Worm (Caenorhabditis elegans): Measurements from ENCODE around the gene str-229.

Gene str-229

ce11 chrV:3870359-3870758, 32.0 kb downstream of the str-229 start (continued):
- TF ChIP-seq C04F5.9 (tag; optimal IDR thresholded peaks at IDR 0.05) (no peak), vab-15 (tag; optimal IDR thresholded peaks at IDR 0.05) (no peak), nhr-71 (tag; optimal IDR thresholded peaks at IDR 0.05) (peak; percentile 91), skn-1 (tag; optimal IDR thresholded peaks at IDR 0.05) (no peak), mef-2 (tag; optimal IDR thresholded peaks at IDR 0.05) (peak; percentile 48), aha-1 (tag; optimal IDR thresholded peaks at IDR 0.05) (no peak), nhr-12 (tag; optimal IDR thresholded peaks at IDR 0.05) (no peak), sox-4 (tag; optimal IDR thresholded peaks at IDR 0.05) (peak; percentile 89), swsn-7 (tag; optimal IDR thresholded peaks at IDR 0.05) (peak; percentile 63), nhr-76 (tag; optimal IDR thresholded peaks at IDR 0.05) (no peak), elt-2 (tag; optimal IDR thresholded peaks at IDR 0.05) (no peak), pag-3 (tag; optimal IDR thresholded peaks at IDR 0.05; ENCODE audit: borderline replicate concordance, insufficient read depth) (no peak), unc-86 (tag; optimal IDR thresholded peaks at IDR 0.05) (no peak), tbx-2 (tag; optimal IDR thresholded peaks at IDR 0.05) (no peak), ceh-82 (tag; optimal IDR thresholded peaks at IDR 0.05) (no peak), zip-4 (GFP tag; optimal IDR thresholded peaks at IDR 0.05) (no peak), lin-14 (GFP tag; optimal IDR thresholded peaks at IDR 0.05) (peak; percentile 37), ceh-8 (GFP tag; optimal IDR thresholded peaks at IDR 0.05) (peak; percentile 10), C34B4.2 (tag; optimal IDR thresholded peaks at IDR 0.05) (no peak), nhr-20 (tag; optimal IDR thresholded peaks at IDR 0.05) (peak; percentile 62), hlh-4 (tag; optimal IDR thresholded peaks at IDR 0.05) (peak; percentile 65), nhr-11 (tag; optimal IDR thresholded peaks at IDR 0.05) (peak; percentile 76), snu-23 (GFP tag; optimal IDR thresholded peaks at IDR 0.05) (no peak), mep-1 (tag; optimal IDR thresholded peaks at IDR 0.05) (peak; percentile 8), nhr-90 (tag; optimal IDR thresholded peaks at IDR 0.05; ENCODE audit: poor library complexity) (no peak), nhr-85 (tag) (no peak), ztf-11 (tag; optimal IDR thresholded peaks at IDR 0.05) (no peak)

- TF ChIP-seq elt-3 (tag; optimal IDR thresholded peaks at IDR 0.05) (no peak), zip-4 (GFP tag; optimal IDR thresholded peaks at IDR 0.05) (no peak), fkh-8 (tag; optimal IDR thresholded peaks at IDR 0.05) (peak; percentile 47), hpl-2 (GFP tag; optimal IDR thresholded peaks at IDR 0.05) (no peak)
Observed at ce11 chrV:3868905-3869304, 33.5 kb downstream of the str-229 start, which contains the start of gene nhr-157. Gene nhr-157 (minus strand): TSS chrV:3869005.

- TF ChIP-seq nhr-71 (tag; optimal IDR thresholded peaks at IDR 0.05) (no peak), snu-23 (GFP tag; optimal IDR thresholded peaks at IDR 0.05) (no peak), efl-1 (optimal IDR thresholded peaks at IDR 0.05) (no peak), efl-1 (GFP tag; optimal IDR thresholded peaks at IDR 0.05 in 1 of 2) (no peak), fkh-10 (GFP tag; optimal IDR thresholded peaks at IDR 0.05) (no peak), zip-4 (GFP tag; optimal IDR thresholded peaks at IDR 0.05) (no peak), lin-14 (GFP tag; optimal IDR thresholded peaks at IDR 0.05) (no peak), unc-98 (GFP tag; IDR thresholded peaks at IDR 0.05) (no peak), unc-62 (GFP tag; optimal IDR thresholded peaks at IDR 0.05) (no peak), tlp-1 (tag; optimal IDR thresholded peaks at IDR 0.05) (no peak), pag-3 (tag; optimal IDR thresholded peaks at IDR 0.05; ENCODE audit: borderline replicate concordance, insufficient read depth) (no peak), ztf-11 (tag; optimal IDR thresholded peaks at IDR 0.05) (no peak), hlh-4 (tag; optimal IDR thresholded peaks at IDR 0.05) (no peak), nhr-85 (tag) (no peak), lin-39 (tag; optimal IDR thresholded peaks at IDR 0.05) (no peak), C16A3.4 (tag; optimal IDR thresholded peaks at IDR 0.05) (no peak), fos-1 (tag; optimal IDR thresholded peaks at IDR 0.05) (no peak), ceh-63 (GFP tag; optimal IDR thresholded peaks at IDR 0.05) (no peak), lsy-2 (tag; optimal IDR thresholded peaks at IDR 0.05) (no peak), nhr-11 (tag; optimal IDR thresholded peaks at IDR 0.05) (no peak), irx-1 (tag; optimal IDR thresholded peaks at IDR 0.05) (no peak)
Observed at ce11 chrV:3865273-3865672, 37.1 kb downstream of the str-229 start.
